Fruit fly (Drosophila melanogaster): ENCODE results near the gene CG13310.

DNA sequence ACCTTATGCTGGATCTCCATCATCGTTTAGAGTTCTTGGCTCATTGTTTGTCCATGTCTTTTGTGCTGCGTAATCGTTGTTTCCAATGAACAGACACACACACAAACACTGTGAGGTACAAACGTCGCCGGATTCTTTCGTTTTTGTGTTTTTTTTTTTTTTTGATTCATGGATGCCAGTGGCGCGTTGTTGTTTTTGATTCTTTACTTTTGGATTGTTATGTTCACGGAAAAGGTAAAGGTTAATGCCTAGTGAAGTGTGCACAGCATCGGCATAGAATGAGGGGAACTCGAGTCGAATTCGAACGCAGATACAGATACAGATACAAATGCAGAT, 33.1 kb upstream of the CG13310 start:
- TF ChIP-seq CG1620 (GFP tag; optimal IDR thresholded peaks at IDR 0.05) (no peak), ovo (GFP tag; optimal IDR thresholded peaks at IDR 0.05) (no peak), kay (GFP tag; ENCODE audit: borderline replicate concordance) (no peak), CG11617 (GFP tag; optimal IDR thresholded peaks at IDR 0.05) (no peak), Crg-1 (GFP tag; optimal IDR thresholded peaks at IDR 0.05) (no peak), tj (GFP tag; optimal IDR thresholded peaks at IDR 0.05) (no peak), Mnt (GFP tag; optimal IDR thresholded peaks at IDR 0.05) (no peak), CG7101 (tag; optimal IDR thresholded peaks at IDR 0.05) (no peak), cnc (optimal IDR thresholded peaks at IDR 0.05) (no peak), CG14711 (tag; optimal IDR thresholded peaks at IDR 0.05) (no peak), CG7045 (GFP tag; optimal IDR thresholded peaks at IDR 0.05) (no peak), pad (GFP tag; optimal IDR thresholded peaks at IDR 0.05) (no peak), Hr96 (GFP tag; optimal IDR thresholded peaks at IDR 0.05) (no peak)

Measured in whole organism, adult.